Worm (Caenorhabditis elegans): ENCODE results near the gene glb-27.

glb-27 gene

ce11 chrII:8599214-8599613 lies 43.1 kb upstream of the glb-27 start, which contains the start of gene F28C6.5:
Gene F28C6.5, plus strand, starts transcription at chrII:8599514.
- TF ChIP-seq ahr-1 (tag; optimal IDR thresholded peaks at IDR 0.05) (no peak), C08G9.2 (tag; optimal IDR thresholded peaks at IDR 0.05) (no peak), fkh-10 (GFP tag; optimal IDR thresholded peaks at IDR 0.05) (no peak), lin-11 (tag; optimal IDR thresholded peaks at IDR 0.05) (no peak), mec-3 (tag; optimal IDR thresholded peaks at IDR 0.05; ENCODE audit: borderline replicate concordance) (no peak), ets-4 (tag; optimal IDR thresholded peaks at IDR 0.05) (no peak), hlh-8 (tag; optimal IDR thresholded peaks at IDR 0.05) (no peak), che-1 (tag; optimal IDR thresholded peaks at IDR 0.05) (no peak), C38D4.7 (GFP tag; optimal IDR thresholded peaks at IDR 0.05) (no peak), pha-4 (tag; optimal IDR thresholded peaks at IDR 0.05) (no peak)

ce11 chrII:8593840-8594625 lies 38.0 kb upstream of the glb-27 start, which contains the start of gene aptf-3:
Gene aptf-3, plus strand, starts transcription at chrII:8594190.
- TF ChIP-seq lin-11 (tag; optimal IDR thresholded peaks at IDR 0.05) (no peak), fax-1 (tag; optimal IDR thresholded peaks at IDR 0.05) (no peak), unc-55 (GFP tag; optimal IDR thresholded peaks at IDR 0.05) (no peak), C08G9.2 (tag; optimal IDR thresholded peaks at IDR 0.05) (no peak), ceh-19 (GFP tag; optimal IDR thresholded peaks at IDR 0.05) (no peak), elt-4 (tag; optimal IDR thresholded peaks at IDR 0.05) (no peak)

ce11 chrII:8590684-8591083 lies 34.6 kb upstream of the glb-27 start, which contains the start of gene aptf-4:
Gene aptf-4, plus strand, starts transcription at chrII:8590984.
- TF ChIP-seq ceh-19 (GFP tag; optimal IDR thresholded peaks at IDR 0.05) (no peak), madf-2 (tag; optimal IDR thresholded peaks at IDR 0.05) (no peak), elt-4 (tag; optimal IDR thresholded peaks at IDR 0.05) (no peak)

- TF ChIP-seq eyg-1 (tag; optimal IDR thresholded peaks at IDR 0.05), result no peak
- TF ChIP-seq ceh-24 (tag; optimal IDR thresholded peaks at IDR 0.05), result no peak
- no peak for TF ChIP-seq hlh-15 (tag; optimal IDR thresholded peaks at IDR 0.05)
- TF ChIP-seq ceh-6 (GFP tag; optimal IDR thresholded peaks at IDR 0.05), result no peak
- TF ChIP-seq ceh-31 (tag; optimal IDR thresholded peaks at IDR 0.05), result peak; percentile 81
- TF ChIP-seq unc-42 (tag; optimal IDR thresholded peaks at IDR 0.05), result peak; percentile 99
- no peak for TF ChIP-seq nhr-11 (tag; optimal IDR thresholded peaks at IDR 0.05)
- TF ChIP-seq hlh-8 (tag; optimal IDR thresholded peaks at IDR 0.05), result no peak
- no peak for TF ChIP-seq sox-4 (tag; optimal IDR thresholded peaks at IDR 0.05)
- TF ChIP-seq che-1 (tag; optimal IDR thresholded peaks at IDR 0.05), result no peak
- no peak for TF ChIP-seq elt-4 (tag; optimal IDR thresholded peaks at IDR 0.05)
- TF ChIP-seq ceh-30 (tag; optimal IDR thresholded peaks at IDR 0.05), result no peak
- TF ChIP-seq pat-9 (tag; optimal IDR thresholded peaks at IDR 0.05), result no peak
- TF ChIP-seq pha-2 (tag; optimal IDR thresholded peaks at IDR 0.05), result no peak
- no peak for TF ChIP-seq pqm-1 (tag; optimal IDR thresholded peaks at IDR 0.05)
- peak; percentile 53 for TF ChIP-seq ceh-14 (tag; optimal IDR thresholded peaks at IDR 0.05)
- TF ChIP-seq hlh-6 (tag; optimal IDR thresholded peaks at IDR 0.05), result no peak
- no peak for TF ChIP-seq lin-11 (tag; optimal IDR thresholded peaks at IDR 0.05)
- no peak for TF ChIP-seq nhr-232 (tag; optimal IDR thresholded peaks at IDR 0.05)
- TF ChIP-seq ets-4 (tag; optimal IDR thresholded peaks at IDR 0.05), result no peak
These were observed 33.2 kb upstream of the glb-27 start for ce11 chrII:8589227-8589626.

ce11 chrII:8588442-8588841 lies 32.4 kb upstream of the glb-27 start:
- TF ChIP-seq unc-42 (tag; optimal IDR thresholded peaks at IDR 0.05) (peak; percentile 81), gmeb-2 (tag; optimal IDR thresholded peaks at IDR 0.05) (no peak), sox-4 (tag; optimal IDR thresholded peaks at IDR 0.05) (no peak)

Measured in whole organism, late embryonic.